Worm (Caenorhabditis elegans) whole organism, young adult: Measurements from ENCODE around the gene srt-56.

ENCODE experiments used
- F33H1.4 ChIP-seq: fragments of 200-800 bp; sonication (Bioruptor generic); IDR thresholded peaks from 2 replicates; pipeline ENCODE4 v1.3.6; 2022; ENCODE audit warnings: missing genetic modification reagents, missing genetic modification characterization, missing compliant biosample characterization
- nhr-90 ChIP-seq: sonication (generic microtip); optimal IDR thresholded peaks from 2 replicates; lab custom pipeline; 2016; ENCODE audit warnings: missing genotype, mild to moderate bottlenecking, missing genetic modification characterization, missing compliant biosample characterization
- snpc-3.4 ChIP-seq: sonication (generic microtip); optimal IDR thresholded peaks from 2 replicates; lab custom pipeline; 2017; ENCODE audit warnings: missing genetic modification characterization, mild to moderate bottlenecking, missing compliant biosample characterization, antibody characterized with exemption, moderate library complexity, missing genotype, missing genetic modification reagents
- sptf-2 ChIP-seq: fragments of 200-800 bp; sonication (Bioruptor generic); optimal IDR thresholded peaks from 2 replicates; lab custom pipeline; 2018; ENCODE audit warnings: mild to moderate bottlenecking, missing genetic modification characterization, missing compliant biosample characterization

DNA sequence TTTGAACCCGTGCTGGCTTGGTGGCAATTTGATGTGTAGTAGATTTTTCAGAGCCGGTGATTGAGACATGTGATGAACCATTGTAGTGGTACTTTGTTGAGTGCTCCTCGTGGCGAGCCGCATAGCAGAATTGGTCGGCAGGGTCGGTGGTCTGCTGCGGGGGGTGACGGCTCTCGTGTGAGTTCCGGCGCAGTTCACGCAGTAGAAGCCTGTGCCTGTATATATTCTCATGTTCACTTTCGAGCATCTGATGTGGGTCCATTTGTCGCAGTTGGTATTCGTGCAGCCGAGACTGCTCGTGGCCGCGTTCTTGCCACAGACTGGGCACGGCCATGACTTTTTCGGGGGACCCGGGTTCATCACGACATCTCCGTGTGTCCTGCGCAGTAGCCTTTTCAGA is 40.7 kb upstream of the srt-56 start:
- TF ChIP-seq snpc-3.4, result no peak
- TF ChIP-seq nhr-90, result no peak
- TF ChIP-seq sptf-2 (GFP tag; lab: Kevin White, UChicago), result no peak
- TF ChIP-seq F33H1.4, result no peak
